Worm (Caenorhabditis elegans) whole organism, midembryonic: ENCODE results near the gene aptf-4.

Source experiments
- T22C8.4 ChIP-seq: fragments of 200-800 bp; sonication (Bioruptor generic); IDR thresholded peaks from 2 replicates; pipeline ENCODE4 v1.3.6; 2022; ENCODE audit warnings: missing genetic modification characterization, missing compliant biosample characterization
- ztf-23 ChIP-seq: fragments of 200-800 bp; sonication (Bioruptor generic); IDR thresholded peaks from 2 replicates; pipeline ENCODE4 v1.3.6; 2022; ENCODE audit warnings: missing genetic modification reagents, missing genetic modification characterization, missing compliant biosample characterization

DNA sequence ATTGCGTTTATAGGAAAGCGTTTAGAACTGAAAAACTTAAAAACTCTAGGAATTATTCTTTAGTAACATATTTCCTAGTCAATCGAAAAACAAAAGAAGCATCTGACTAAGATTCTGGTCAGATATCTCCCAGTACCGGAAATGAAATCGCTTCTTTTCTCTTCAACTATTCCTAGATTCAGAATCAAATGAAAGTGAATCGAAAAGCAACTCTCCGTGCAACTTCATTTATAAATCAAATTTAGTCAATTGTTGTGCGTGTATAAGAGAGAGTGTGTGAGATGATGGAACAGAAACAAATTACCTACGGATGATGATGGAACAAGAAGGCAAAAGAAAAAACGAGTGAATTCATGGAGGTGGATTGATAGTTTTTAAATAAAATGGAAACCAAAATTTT lies 31.6 kb upstream of the aptf-4 start:
- TF ChIP-seq T22C8.4 (GFP tag; lab: Robert Waterston, UW) (no peak), ztf-23 (GFP tag; lab: Robert Waterston, UW) (no peak)
